Fruit fly (Drosophila melanogaster) whole organism, embryonic: ENCODE data around the gene Pka-C3.

Source experiments
- Aef1 ChIP-seq: fragments of 200-800 bp; sonication (Bioruptor generic); IDR thresholded peaks from 3 replicates; pipeline ENCODE4 v1.3.6; 2022; ENCODE audit warnings: missing biosample characterization, missing genetic modification characterization
- Antp ChIP-seq: fragments of 200-800 bp; sonication (Bioruptor generic); optimal IDR thresholded peaks from 3 replicates; lab custom pipeline; 2016; ENCODE audit warnings: missing biosample characterization, missing genetic modification characterization
- Awh ChIP-seq: fragments of 200-800 bp; sonication (Bioruptor generic); IDR thresholded peaks from 2 replicates; pipeline ENCODE4, ENCODE4 v1.3.6; 2022; ENCODE audit warnings: missing biosample characterization, missing genetic modification characterization
- Blimp-1 ChIP-seq: fragments of 200-800 bp; sonication (Bioruptor generic); optimal IDR thresholded peaks from 3 replicates; lab custom pipeline; 2018; ENCODE audit warnings: missing biosample characterization, missing genetic modification characterization, mild to moderate bottlenecking, moderate library complexity, missing genetic modification reagents
- BtbVII ChIP-seq: fragments of 200-800 bp; sonication (Bioruptor generic); optimal IDR thresholded peaks from 3 replicates; lab custom pipeline; 2017; ENCODE audit warnings: missing biosample characterization, mild to moderate bottlenecking, missing genetic modification characterization
- CG11723 ChIP-seq: fragments of 200-800 bp; sonication (Bioruptor generic); optimal IDR thresholded peaks from 2 replicates; lab custom pipeline; 2017; ENCODE audit warnings: missing biosample characterization, mild to moderate bottlenecking, missing genetic modification characterization
- CG1529 ChIP-seq: fragments of 200-800 bp; sonication (Bioruptor generic); optimal IDR thresholded peaks from 3 replicates; lab custom pipeline; 2018; ENCODE audit warnings: missing biosample characterization, missing genetic modification characterization
- CG1603 ChIP-seq: fragments of 200-800 bp; sonication (Bioruptor generic); optimal IDR thresholded peaks from 2 replicates; lab custom pipeline; 2019; ENCODE audit warnings: missing biosample characterization, mild to moderate bottlenecking, missing genetic modification characterization, moderate library complexity
- CG1792 ChIP-seq: fragments of 200-800 bp; sonication (Bioruptor generic); optimal IDR thresholded peaks from 2 replicates; lab custom pipeline; 2016; ENCODE audit warnings: missing biosample characterization, missing genetic modification characterization
- CG18599 ChIP-seq: fragments of 200-800 bp; sonication (Bioruptor generic); optimal IDR thresholded peaks from 3 replicates; lab custom pipeline; 2017; ENCODE audit warnings: missing biosample characterization, missing genetic modification characterization, mild to moderate bottlenecking, moderate library complexity, missing genetic modification reagents
- CG2116 ChIP-seq: fragments of 200-800 bp; sonication (Bioruptor generic); optimal IDR thresholded peaks from 3 replicates; lab custom pipeline; 2018; ENCODE audit warnings: missing biosample characterization, mild to moderate bottlenecking, missing genetic modification characterization
- CG3281 ChIP-seq: fragments of 200-800 bp; sonication (Bioruptor generic); optimal IDR thresholded peaks from 3 replicates; lab custom pipeline; 2017; ENCODE audit warnings: missing biosample characterization, mild to moderate bottlenecking, missing genetic modification characterization
- CG3847 ChIP-seq: fragments of 200-800 bp; sonication (Bioruptor generic); IDR thresholded peaks from 2 replicates; pipeline ENCODE4 v1.3.6; 2022; ENCODE audit warnings: missing biosample characterization, missing genetic modification characterization
- CG43689 ChIP-seq: fragments of 200-800 bp; sonication (Bioruptor generic); IDR thresholded peaks from 2 replicates; pipeline ENCODE4 v1.3.6; 2022; ENCODE audit warnings: missing biosample characterization, missing genetic modification characterization
- CG6689 ChIP-seq: fragments of 200-800 bp; sonication (Bioruptor generic); IDR thresholded peaks from 2 replicates; pipeline ENCODE4 v1.3.6; 2022; ENCODE audit warnings: missing biosample characterization, missing genetic modification characterization
- CG7987 ChIP-seq: fragments of 200-800 bp; sonication (Bioruptor generic); optimal IDR thresholded peaks from 2 replicates; lab custom pipeline; 2018; ENCODE audit warnings: missing biosample characterization, mild to moderate bottlenecking, missing genetic modification characterization, moderate library complexity
- CHES-1-like ChIP-seq: fragments of 200-800 bp; sonication (Bioruptor generic); optimal IDR thresholded peaks from 2 replicates; lab custom pipeline; 2016; ENCODE audit warnings: missing biosample characterization, missing genetic modification characterization
- Dad ChIP-seq: fragments of 200-800 bp; sonication (Bioruptor generic); optimal IDR thresholded peaks from 3 replicates; lab custom pipeline; 2016; ENCODE audit warnings: missing biosample characterization, missing genetic modification characterization
- Deaf1 ChIP-seq: fragments of 200-800 bp; optimal IDR thresholded peaks from 3 replicates; lab custom pipeline; 2019; ENCODE audit warnings: missing biosample characterization, mild to moderate bottlenecking, missing genetic modification characterization, moderate library complexity
- Gug ChIP-seq: fragments of 200-800 bp; sonication (Bioruptor generic); IDR thresholded peaks from 4 replicates; pipeline ENCODE4 v1.3.6; 2022; ENCODE audit warnings: missing biosample characterization, missing genetic modification characterization
- H15 ChIP-seq: fragments of 200-800 bp; sonication (Bioruptor generic); IDR thresholded peaks from 3 replicates; pipeline ENCODE4 v1.3.6; 2022; ENCODE audit warnings: missing biosample characterization, missing genetic modification characterization
- HHEX ChIP-seq: fragments of 200-800 bp; sonication (Bioruptor generic); optimal IDR thresholded peaks from 3 replicates; lab custom pipeline; 2017; ENCODE audit warnings: missing biosample characterization, mild to moderate bottlenecking, missing genetic modification characterization, missing genetic modification reagents
- HmgZ ChIP-seq: fragments of 200-800 bp; sonication (Bioruptor generic); optimal IDR thresholded peaks from 2 replicates; lab custom pipeline; 2018; ENCODE audit warnings: missing biosample characterization, mild to moderate bottlenecking, missing genetic modification characterization
- Hsf ChIP-seq: fragments of 200-800 bp; sonication (Bioruptor generic); optimal IDR thresholded peaks from 3 replicates; lab custom pipeline; 2016; ENCODE audit warnings: missing biosample characterization, missing genetic modification characterization
- Lhr ChIP-seq: fragments of 200-800 bp; sonication (Bioruptor generic); optimal IDR thresholded peaks from 3 replicates; lab custom pipeline; 2017; ENCODE audit warnings: mild to moderate bottlenecking, missing biosample characterization, missing genetic modification reagents, missing genetic modification characterization
- NfI ChIP-seq: fragments of 200-800 bp; sonication (Bioruptor generic); optimal IDR thresholded peaks from 3 replicates; lab custom pipeline; 2018; ENCODE audit warnings: missing biosample characterization, mild to moderate bottlenecking, missing genetic modification characterization, moderate library complexity
- Side ChIP-seq: fragments of 200-800 bp; sonication (Bioruptor generic); optimal IDR thresholded peaks from 2 replicates; lab custom pipeline; 2016; ENCODE audit warnings: missing biosample characterization, missing genetic modification characterization
- Taf1 ChIP-seq: fragments of 200-800 bp; sonication (Bioruptor generic); IDR thresholded peaks from 2 replicates; pipeline ENCODE4 v1.3.6; 2022; ENCODE audit warnings: missing biosample characterization, missing genetic modification characterization
- Vsx1 ChIP-seq: fragments of 200-800 bp; sonication (Bioruptor generic); optimal IDR thresholded peaks from 2 replicates; lab custom pipeline; 2017; ENCODE audit warnings: missing biosample characterization, mild to moderate bottlenecking, missing genetic modification characterization, missing genetic modification reagents
- abd-A ChIP-seq: fragments of 200-800 bp; sonication (Bioruptor generic); optimal IDR thresholded peaks from 3 replicates; lab custom pipeline; 2019; ENCODE audit warnings: missing biosample characterization, mild to moderate bottlenecking, missing genetic modification characterization, moderate library complexity
- al ChIP-seq: fragments of 200-800 bp; sonication (Bioruptor generic); IDR thresholded peaks from 2 replicates; pipeline ENCODE4 v1.3.6; 2022; ENCODE audit warnings: missing biosample characterization, missing genetic modification characterization
- btn ChIP-seq: fragments of 200-800 bp; sonication (Bioruptor generic); optimal IDR thresholded peaks from 2 replicates; lab custom pipeline; 2016; ENCODE audit warnings: missing biosample characterization, missing genetic modification characterization
- corto ChIP-seq: fragments of 200-800 bp; sonication (Bioruptor generic); optimal IDR thresholded peaks from 2 replicates; lab custom pipeline; 2016; ENCODE audit warnings: missing biosample characterization, mild to moderate bottlenecking, missing genetic modification characterization, moderate library complexity
- dan ChIP-seq: fragments of 200-800 bp; sonication (Bioruptor generic); IDR thresholded peaks from 2 replicates; pipeline ENCODE4 v1.3.6; 2022; ENCODE audit warnings: missing biosample characterization, missing genetic modification characterization
- gcm ChIP-seq: fragments of 200-800 bp; sonication (Bioruptor generic); optimal IDR thresholded peaks from 2 replicates; lab custom pipeline; 2019; ENCODE audit warnings: missing biosample characterization, mild to moderate bottlenecking, missing genetic modification characterization, moderate library complexity
- gcm2 ChIP-seq: fragments of 200-800 bp; sonication (Bioruptor generic); optimal IDR thresholded peaks from 2 replicates; lab custom pipeline; 2016; ENCODE audit warnings: missing biosample characterization, missing genetic modification characterization
- gem ChIP-seq: fragments of 200-800 bp; sonication (Bioruptor generic); optimal IDR thresholded peaks from 2 replicates; lab custom pipeline; 2019; ENCODE audit warnings: missing biosample characterization, mild to moderate bottlenecking, missing genetic modification characterization, moderate library complexity
- ken ChIP-seq: fragments of 200-800 bp; sonication (Bioruptor generic); IDR thresholded peaks from 3 replicates; pipeline ENCODE4 v1.3.6; 2022; ENCODE audit warnings: missing biosample characterization, missing genetic modification characterization
- maf-S ChIP-seq: fragments of 200-800 bp; sonication (Bioruptor generic); optimal IDR thresholded peaks from 2 replicates; lab custom pipeline; 2016; ENCODE audit warnings: missing biosample characterization, missing genetic modification characterization
- mirr ChIP-seq: fragments of 200-800 bp; sonication (Bioruptor generic); optimal IDR thresholded peaks from 3 replicates; lab custom pipeline; 2018; ENCODE audit warnings: missing biosample characterization, mild to moderate bottlenecking, missing genetic modification characterization
- nerfin-1 ChIP-seq: fragments of 200-800 bp; sonication (Bioruptor generic); optimal IDR thresholded peaks from 3 replicates; lab custom pipeline; 2019; ENCODE audit warnings: missing biosample characterization, mild to moderate bottlenecking, missing genetic modification characterization, moderate library complexity
- nerfin-2 ChIP-seq: fragments of 200-800 bp; sonication (Bioruptor generic); IDR thresholded peaks from 2 replicates; pipeline ENCODE4 v1.3.6; 2022; ENCODE audit warnings: missing biosample characterization, missing genetic modification characterization; ENCODE audit not compliant: partially characterized antibody
- oc ChIP-seq: fragments of 200-800 bp; sonication (Bioruptor generic); optimal IDR thresholded peaks from 2 replicates; lab custom pipeline; 2018; ENCODE audit warnings: missing biosample characterization, mild to moderate bottlenecking, missing genetic modification characterization, moderate library complexity
- onecut ChIP-seq: fragments of 200-800 bp; sonication (Bioruptor generic); IDR thresholded peaks from 2 replicates; pipeline ENCODE4 v1.3.6; 2022; ENCODE audit warnings: missing biosample characterization, missing genetic modification characterization
- otp ChIP-seq: fragments of 200-800 bp; sonication (Bioruptor generic); IDR thresholded peaks from 3 replicates; pipeline ENCODE4, ENCODE4 v1.3.6; 2022; ENCODE audit warnings: missing biosample characterization, missing genetic modification characterization
- pum ChIP-seq: fragments of 200-800 bp; sonication (Bioruptor generic); optimal IDR thresholded peaks from 2 replicates; lab custom pipeline; 2016; ENCODE audit warnings: missing biosample characterization, missing genetic modification characterization
- salm ChIP-seq: fragments of 200-800 bp; sonication (Bioruptor generic); optimal IDR thresholded peaks from 2 replicates; lab custom pipeline; 2018; ENCODE audit warnings: missing biosample characterization, mild to moderate bottlenecking, missing genetic modification characterization
- sr ChIP-seq: fragments of 200-800 bp; sonication (Bioruptor generic); IDR thresholded peaks from 3 replicates; pipeline ENCODE4 v1.3.6; 2022; ENCODE audit warnings: missing biosample characterization, missing genetic modification characterization
- tgo ChIP-seq: fragments of 200-800 bp; sonication (Bioruptor generic); IDR thresholded peaks from 3 replicates; pipeline ENCODE4 v1.3.6; 2022; ENCODE audit warnings: missing biosample characterization, missing genetic modification characterization
- tio ChIP-seq: fragments of 200-800 bp; sonication (Bioruptor generic); optimal IDR thresholded peaks from 2 replicates; lab custom pipeline; 2017; ENCODE audit warnings: missing biosample characterization, missing genetic modification characterization, inconsistent platforms
- ttk ChIP-seq: fragments of 200-800 bp; sonication (Bioruptor generic); IDR thresholded peaks from 2 replicates; pipeline ENCODE4 v2.1.2; 2022; ENCODE audit warnings: missing biosample characterization, missing genetic modification characterization

The Pka-C3 gene

dm6 chr3L:15940823-15941222, 13.8 kb downstream of the Pka-C3 start (continued):
- TF ChIP-seq otp = peak; percentile 69; the same call in 1 of the 3 replicates
- TF ChIP-seq Blimp-1 (GFP tag; lab: Kevin White, UChicago) = peak; percentile 83
- peak; percentile 67 for TF ChIP-seq CG6689 (GFP tag; lab: Robert Waterston, UW)
- TF ChIP-seq tio (GFP tag; lab: Kevin White, UChicago) = peak; percentile 24
- TF ChIP-seq dan (GFP tag; lab: Robert Waterston, UW) = no peak
- peak; percentile 0 for TF ChIP-seq salm (tag; lab: Kevin White, UChicago)
- no peak for TF ChIP-seq BtbVII (GFP tag; lab: Kevin White, UChicago)
- TF ChIP-seq CHES-1-like (GFP tag; lab: Kevin White, UChicago) = no peak
- peak; percentile 19 for TF ChIP-seq CG1792
- TF ChIP-seq sr (GFP tag; lab: Robert Waterston, UW) = no peak
- peak; percentile 41 for TF ChIP-seq CG11723 (GFP tag; lab: Kevin White, UChicago)
- peak; percentile 30 for TF ChIP-seq CG1603 (tag; lab: Kevin White, UChicago)
- peak; percentile 36; the same call in 1 of the 2 replicates for TF ChIP-seq onecut (GFP tag; lab: Robert Waterston, UW)
- peak; percentile 64; the same call in 1 of the 3 replicates for TF ChIP-seq ken
- TF ChIP-seq gem = peak; percentile 74
- peak; percentile 56 for TF ChIP-seq Hsf (GFP tag; lab: Kevin White, UChicago)
- no peak for TF ChIP-seq gcm2 (GFP tag; lab: Kevin White, UChicago)
- 0 out of 2 replicates have a peak, but pooled peaks have one; percentile 19 for TF ChIP-seq al (GFP tag; lab: Robert Waterston, UW)
- TF ChIP-seq CG43689 = no peak
- peak; percentile 66; the same call in 1 of the 2 replicates for TF ChIP-seq Awh (GFP tag; lab: Robert Waterston, UW)
- TF ChIP-seq corto = peak; percentile 47
- peak; percentile 49 for TF ChIP-seq gcm
- TF ChIP-seq Aef1 (GFP tag; lab: Robert Waterston, UW) = no peak
- TF ChIP-seq Taf1 (GFP tag; lab: Robert Waterston, UW) = no peak
- no peak for TF ChIP-seq nerfin-1 (tag; lab: Kevin White, UChicago)
- TF ChIP-seq nerfin-2 (GFP tag; lab: Robert Waterston, UW) = no peak
- TF ChIP-seq H15 (GFP tag; lab: Robert Waterston, UW) = peak; percentile 54; the same call in 1 of the 3 replicates
- TF ChIP-seq Dad = no peak
- TF ChIP-seq CG3281 (GFP tag; lab: Kevin White, UChicago) = no peak
- TF ChIP-seq mirr (GFP tag; lab: Kevin White, UChicago) = no peak
- no peak for TF ChIP-seq Gug (GFP tag; lab: Robert Waterston, UW)
- TF ChIP-seq pum (GFP tag; lab: Kevin White, UChicago) = peak; percentile 17
- TF ChIP-seq tgo (GFP tag; lab: Robert Waterston, UW) = peak; percentile 45; the same call in 1 of the 3 replicates
- no peak for TF ChIP-seq CG7987 (GFP tag; lab: Kevin White, UChicago)
- peak; percentile 35 for TF ChIP-seq Lhr (GFP tag; lab: Kevin White, UChicago)
- TF ChIP-seq oc (tag; lab: Kevin White, UChicago) = peak; percentile 78
- peak; percentile 45 for TF ChIP-seq NfI (GFP tag; lab: Kevin White, UChicago)
- TF ChIP-seq HHEX (GFP tag; lab: Kevin White, UChicago) = peak; percentile 9
- TF ChIP-seq Deaf1 (tag; lab: Kevin White, UChicago) = peak; percentile 7
- peak; percentile 65 for TF ChIP-seq CG1529 (GFP tag; lab: Kevin White, UChicago)
- TF ChIP-seq Side (GFP tag; lab: Kevin White, UChicago) = no peak
- TF ChIP-seq Vsx1 (GFP tag; lab: Kevin White, UChicago) = no peak
- no peak for TF ChIP-seq HmgZ (tag; lab: Kevin White, UChicago)
- TF ChIP-seq abd-A (tag; lab: Kevin White, UChicago) = no peak
- TF ChIP-seq CG18599 = peak; percentile 37
- no peak for TF ChIP-seq CG3847
- TF ChIP-seq Antp (GFP tag; lab: Kevin White, UChicago) = no peak
- peak; percentile 59 for TF ChIP-seq ttk (GFP tag; lab: Robert Waterston, UW)
- TF ChIP-seq btn (GFP tag; lab: Kevin White, UChicago) = peak; percentile 42
- no peak for TF ChIP-seq CG2116 (GFP tag; lab: Kevin White, UChicago)
- TF ChIP-seq maf-S (GFP tag; lab: Kevin White, UChicago) = no peak
